Fruit fly (Drosophila melanogaster) whole organism, embryonic: Measurements from ENCODE around the gene MtnE.
A peak's percentile ranks its signal among the peaks of the same experiment; 100 is the strongest.

Experiments used
- B-H2 ChIP-seq: fragments of 200-800 bp; sonication (Bioruptor generic); optimal IDR thresholded peaks from 2 replicates; lab custom pipeline; 2018; ENCODE audit warnings: missing biosample characterization, mild to moderate bottlenecking, missing genetic modification characterization
- Bdp1 ChIP-seq: fragments of 200-800 bp; sonication (Bioruptor generic); optimal IDR thresholded peaks from 3 replicates; lab custom pipeline; 2016; ENCODE audit warnings: missing biosample characterization, missing genetic modification characterization
- Bgb ChIP-seq: fragments of 200-800 bp; sonication (Bioruptor generic); IDR thresholded peaks from 2 replicates; pipeline ENCODE4 v1.3.6; 2022; ENCODE audit warnings: missing biosample characterization, missing genetic modification characterization; ENCODE audit not compliant: partially characterized antibody
- CG10209 ChIP-seq: fragments of 200-800 bp; sonication (Bioruptor generic); optimal IDR thresholded peaks from 3 replicates; lab custom pipeline; 2017; ENCODE audit warnings: missing biosample characterization, mild to moderate bottlenecking, missing genetic modification characterization, missing genetic modification reagents
- CG10543 ChIP-seq: fragments of 200-800 bp; sonication (Bioruptor generic); optimal IDR thresholded peaks from 3 replicates; lab custom pipeline; 2017; ENCODE audit warnings: missing biosample characterization, mild to moderate bottlenecking, missing genetic modification characterization, moderate library complexity
- CG12071 ChIP-seq: fragments of 200-800 bp; sonication (Bioruptor generic); optimal IDR thresholded peaks from 3 replicates; lab custom pipeline; 2018; ENCODE audit warnings: missing biosample characterization, mild to moderate bottlenecking, missing genetic modification characterization
- CG13894 ChIP-seq: fragments of 200-800 bp; sonication (Bioruptor generic); optimal IDR thresholded peaks from 3 replicates; lab custom pipeline; 2018; ENCODE audit warnings: missing biosample characterization, mild to moderate bottlenecking, missing genetic modification characterization, moderate library complexity
- CG15269 ChIP-seq: fragments of 200-800 bp; sonication (Bioruptor generic); optimal IDR thresholded peaks from 2 replicates; lab custom pipeline; 2018; ENCODE audit warnings: missing biosample characterization, mild to moderate bottlenecking, missing genetic modification characterization, moderate library complexity
- CG2116 ChIP-seq: fragments of 200-800 bp; sonication (Bioruptor generic); optimal IDR thresholded peaks from 3 replicates; lab custom pipeline; 2018; ENCODE audit warnings: missing biosample characterization, mild to moderate bottlenecking, missing genetic modification characterization
- CG31224 ChIP-seq: fragments of 200-800 bp; sonication (Bioruptor generic); IDR thresholded peaks from 2 replicates; pipeline ENCODE4 v1.3.6; 2022; ENCODE audit warnings: missing biosample characterization, missing genetic modification characterization
- CG4360 ChIP-seq: fragments of 200-800 bp; sonication (Bioruptor generic); IDR thresholded peaks from 2 replicates; pipeline ENCODE4 v1.3.6; 2022; ENCODE audit warnings: missing biosample characterization, missing genetic modification characterization
- CG6791 ChIP-seq: fragments of 200-800 bp; sonication (Bioruptor generic); IDR thresholded peaks from 3 replicates; pipeline ENCODE4 v1.3.6; 2022; ENCODE audit warnings: missing biosample characterization, missing genetic modification characterization; ENCODE audit not compliant: partially characterized antibody
- CG8290 ChIP-seq, 3 experiments: fragments of 200-800 bp; sonication (Bioruptor generic); optimal IDR thresholded peaks; 2 replicates each; lab custom pipeline; 2016 to 2019; ENCODE audit warnings: missing biosample characterization in 3 of 3, missing genetic modification characterization in 3 of 3, mild to moderate bottlenecking in 2 of 3, moderate library complexity in 1 of 3
- CG9727 ChIP-seq: fragments of 200-800 bp; sonication (Bioruptor generic); optimal IDR thresholded peaks from 3 replicates; lab custom pipeline; 2017; ENCODE audit warnings: missing biosample characterization, mild to moderate bottlenecking, missing genetic modification characterization
- Dbx ChIP-seq: fragments of 200-800 bp; sonication (Bioruptor generic); IDR thresholded peaks from 3 replicates; pipeline ENCODE4 v1.3.6; 2022; ENCODE audit warnings: missing biosample characterization, missing genetic modification characterization
- Dek ChIP-seq: fragments of 200-800 bp; sonication (Bioruptor generic); optimal IDR thresholded peaks from 3 replicates; lab custom pipeline; 2019; ENCODE audit warnings: missing biosample characterization, mild to moderate bottlenecking, missing genetic modification characterization, moderate library complexity
- Dll ChIP-seq: fragments of 200-800 bp; sonication (Bioruptor generic); IDR thresholded peaks from 4 replicates; pipeline ENCODE4 v1.3.6; 2022; ENCODE audit warnings: missing biosample characterization, missing genetic modification characterization; ENCODE audit not compliant: partially characterized antibody
- Hand ChIP-seq: fragments of 200-800 bp; sonication (Bioruptor generic); optimal IDR thresholded peaks from 2 replicates; lab custom pipeline; 2017; ENCODE audit warnings: mild to moderate bottlenecking, missing biosample characterization, missing genetic modification reagents, missing genetic modification characterization
- Oli ChIP-seq: fragments of 200-800 bp; sonication (Bioruptor generic); optimal IDR thresholded peaks from 2 replicates; lab custom pipeline; 2018; ENCODE audit warnings: missing biosample characterization, mild to moderate bottlenecking, missing genetic modification characterization, moderate library complexity
- Six4 ChIP-seq: fragments of 200-800 bp; sonication (Bioruptor generic); optimal IDR thresholded peaks from 2 replicates; lab custom pipeline; 2016; ENCODE audit warnings: missing biosample characterization, missing genetic modification characterization
- Sry-δ ChIP-seq: fragments of 200-800 bp; sonication (Bioruptor generic); optimal IDR thresholded peaks from 2 replicates; lab custom pipeline; 2016; ENCODE audit warnings: missing biosample characterization, missing genetic modification characterization
- bbx ChIP-seq: fragments of 200-800 bp; sonication (Bioruptor generic); IDR thresholded peaks from 2 replicates; pipeline ENCODE4 v1.3.6; 2022; ENCODE audit warnings: missing biosample characterization, missing genetic modification characterization; ENCODE audit not compliant: partially characterized antibody
- caup ChIP-seq: fragments of 200-800 bp; sonication (Bioruptor generic); optimal IDR thresholded peaks from 3 replicates; lab custom pipeline; 2017; ENCODE audit warnings: missing biosample characterization, mild to moderate bottlenecking, missing genetic modification characterization, moderate library complexity; ENCODE audit not compliant: severe bottlenecking
- chinmo ChIP-seq: fragments of 200-800 bp; sonication (Bioruptor generic); IDR thresholded peaks from 4 replicates; pipeline ENCODE4 v1.3.6; 2022; ENCODE audit warnings: missing biosample characterization, missing genetic modification characterization; ENCODE audit not compliant: partially characterized antibody
- chm ChIP-seq: fragments of 200-800 bp; sonication (Bioruptor generic); IDR thresholded peaks from 2 replicates; pipeline ENCODE4 v1.3.6; 2022; ENCODE audit warnings: missing biosample characterization, missing genetic modification characterization
- ci ChIP-seq: fragments of 200-800 bp; sonication (Bioruptor generic); IDR thresholded peaks from 3 replicates; pipeline ENCODE4 v1.3.6; 2022; ENCODE audit warnings: missing biosample characterization, missing genetic modification characterization
- gce ChIP-seq: fragments of 200-800 bp; sonication (Bioruptor generic); IDR thresholded peaks from 3 replicates; pipeline ENCODE4 v1.3.6; 2022; ENCODE audit warnings: missing biosample characterization, missing genetic modification characterization
- grn ChIP-seq: fragments of 200-800 bp; sonication (Bioruptor generic); optimal IDR thresholded peaks from 3 replicates; lab custom pipeline; 2017; ENCODE audit warnings: missing biosample characterization, missing genetic modification characterization
- insv ChIP-seq, 2 experiments: fragments of 200-800 bp; sonication (Bioruptor generic); optimal IDR thresholded peaks; 3 replicates each; lab custom pipeline; 2016 to 2018; ENCODE audit warnings: missing biosample characterization in 2 of 2, missing genetic modification characterization in 2 of 2
- onecut ChIP-seq: fragments of 200-800 bp; sonication (Bioruptor generic); IDR thresholded peaks from 2 replicates; pipeline ENCODE4 v1.3.6; 2022; ENCODE audit warnings: missing biosample characterization, missing genetic modification characterization
- rib ChIP-seq: fragments of 200-800 bp; sonication (Bioruptor generic); IDR thresholded peaks from 2 replicates; pipeline ENCODE4 v1.3.6; 2022; ENCODE audit warnings: missing biosample characterization, missing genetic modification characterization
- scrt ChIP-seq: fragments of 200-800 bp; sonication (Bioruptor generic); optimal IDR thresholded peaks from 2 replicates; lab custom pipeline; 2018; ENCODE audit warnings: missing biosample characterization, mild to moderate bottlenecking, missing genetic modification characterization, moderate library complexity
- stwl ChIP-seq: fragments of 200-800 bp; sonication (Bioruptor generic); optimal IDR thresholded peaks from 3 replicates; lab custom pipeline; 2018; ENCODE audit warnings: missing biosample characterization, mild to moderate bottlenecking, missing genetic modification characterization, moderate library complexity
- sug ChIP-seq: fragments of 200-800 bp; optimal IDR thresholded peaks from 2 replicates; lab custom pipeline; 2019; ENCODE audit warnings: missing biosample characterization, mild to moderate bottlenecking, missing genetic modification characterization, moderate library complexity
- ttk ChIP-seq: fragments of 200-800 bp; sonication (Bioruptor generic); IDR thresholded peaks from 2 replicates; pipeline ENCODE4 v2.1.2; 2022; ENCODE audit warnings: missing biosample characterization, missing genetic modification characterization
- unpg ChIP-seq: fragments of 200-800 bp; sonication (Bioruptor generic); optimal IDR thresholded peaks from 3 replicates; lab custom pipeline; 2018; ENCODE audit warnings: missing biosample characterization, mild to moderate bottlenecking, missing genetic modification characterization, moderate library complexity
- vvl ChIP-seq: fragments of 200-800 bp; sonication (Bioruptor generic); IDR thresholded peaks from 2 replicates; pipeline ENCODE4 v1.3.6; 2022; ENCODE audit warnings: missing biosample characterization, missing genetic modification characterization
- wek ChIP-seq: fragments of 200-800 bp; sonication (Bioruptor generic); optimal IDR thresholded peaks from 3 replicates; lab custom pipeline; 2018; ENCODE audit warnings: missing biosample characterization, mild to moderate bottlenecking, missing genetic modification characterization, moderate library complexity

Gene MtnE

DNA sequence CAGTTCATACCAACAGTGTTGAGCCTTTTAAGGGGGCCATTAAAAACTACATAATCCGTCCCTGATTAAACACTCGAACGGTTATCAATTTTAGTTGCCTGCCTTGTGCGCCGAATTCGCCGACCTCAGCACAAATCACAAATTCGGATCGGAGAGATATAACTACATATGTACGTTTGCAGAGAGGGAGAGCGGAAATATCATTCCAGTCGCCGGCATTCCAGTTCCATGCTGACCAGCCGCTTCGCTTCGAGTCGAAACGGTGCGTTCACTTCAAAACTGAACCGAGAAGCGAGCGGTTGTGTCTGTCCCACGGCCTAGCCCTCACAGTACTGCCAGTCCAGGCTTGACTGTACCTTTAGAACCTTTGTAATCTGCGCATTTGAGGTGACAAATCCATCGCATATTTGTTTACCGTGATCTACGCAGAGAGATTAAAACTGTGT is 40.1 kb upstream of the MtnE start (continued):
- TF ChIP-seq Hand (GFP tag; lab: Kevin White, UChicago) (peak; percentile 23), rib (GFP tag; lab: Robert Waterston, UW) (peak; percentile 47; the same call in 1 of the 2 replicates), onecut (peak; percentile 8; the same call in 1 of the 2 replicates), vvl (GFP tag; lab: Robert Waterston, UW) (peak; percentile 32; the same call in 1 of the 2 replicates), gce (GFP tag; lab: Robert Waterston, UW) (peak; percentile 45; the same call in 1 of the 3 replicates), caup (GFP tag; lab: Kevin White, UChicago) (peak; percentile 42), chinmo (GFP tag; lab: Robert Waterston, UW) (peak; percentile 72; the same call in 3 of the 4 replicates), stwl (tag; lab: Kevin White, UChicago) (no peak), CG4360 (GFP tag; lab: Robert Waterston, UW) (peak; percentile 38; the same call in 1 of the 2 replicates), Oli (tag; lab: Kevin White, UChicago) (no peak), Dll (GFP tag; lab: Robert Waterston, UW) (no peak), CG10543 (GFP tag; lab: Kevin White, UChicago) (peak; percentile 84), CG6791 (GFP tag; lab: Robert Waterston, UW) (0 out of 3 replicates have a peak, but pooled peaks have one; percentile 37), insv (GFP tag; optimal IDR thresholded peaks at IDR 0.05; lab: Kevin White, UChicago) (peak in 1 of 2 experiments; percentile 18), ci (GFP tag; lab: Robert Waterston, UW) (peak; percentile 59; the same call in 1 of the 3 replicates), CG31224 (GFP tag; lab: Robert Waterston, UW) (no peak), unpg (GFP tag; lab: Kevin White, UChicago) (peak; percentile 2), CG9727 (GFP tag; lab: Kevin White, UChicago) (peak; percentile 17), wek (GFP tag; lab: Kevin White, UChicago) (peak; percentile 5), CG2116 (GFP tag; lab: Kevin White, UChicago) (peak; percentile 2), Bdp1 (GFP tag; lab: Kevin White, UChicago) (peak; percentile 27), scrt (GFP tag; lab: Kevin White, UChicago) (peak; percentile 5), B-H2 (peak; percentile 71), CG13894 (peak; percentile 73), Sry-δ (GFP tag; lab: Kevin White, UChicago) (no peak), Dek (tag; lab: Kevin White, UChicago) (peak; percentile 14), ttk (GFP tag; lab: Robert Waterston, UW) (no peak), CG15269 (tag; lab: Kevin White, UChicago) (peak; percentile 12), CG10209 (GFP tag; lab: Kevin White, UChicago) (no peak), Bgb (GFP tag; lab: Robert Waterston, UW) (peak; percentile 36; the same call in 1 of the 2 replicates), Dbx (GFP tag; lab: Robert Waterston, UW) (peak; percentile 60; the same call in 2 of the 3 replicates), grn (GFP tag; lab: Kevin White, UChicago) (peak; percentile 83), chm (GFP tag; lab: Robert Waterston, UW) (peak; percentile 62), CG8290 (GFP tag; optimal IDR thresholded peaks at IDR 0.05; lab: Kevin White, UChicago) (no peak), CG8290 (tag; optimal IDR thresholded peaks at IDR 0.05; lab: Kevin White, UChicago) (peak in 1 of 2 experiments; percentile 62), sug (peak; percentile 90), CG12071 (GFP tag; lab: Kevin White, UChicago) (peak; percentile 33), Six4 (GFP tag; lab: Kevin White, UChicago) (no peak), bbx (no peak)
